Worm (Caenorhabditis elegans) whole organism, midembryonic: ENCODE results near the gene gst-35.

Source experiments
- flt-1 ChIP-seq: fragments of 200-800 bp; sonication (Bioruptor generic); IDR thresholded peaks from 2 replicates; pipeline ENCODE4 v1.3.6; 2022; ENCODE audit warnings: missing genetic modification characterization, missing compliant biosample characterization
- klf-2 ChIP-seq: fragments of 200-800 bp; sonication (Bioruptor generic); conservative IDR thresholded peaks from 2 replicates; pipeline ENCODE4 v1.3.6; 2022; ENCODE audit warnings: missing genetic modification reagents, missing genetic modification characterization, missing compliant biosample characterization
- med-1 ChIP-seq: sonication (generic microtip); optimal IDR thresholded peaks from 2 replicates; lab custom pipeline; 2017; ENCODE audit warnings: missing genetic modification characterization, mild to moderate bottlenecking, missing compliant biosample characterization, antibody characterized with exemption, missing genetic modification reagents; ENCODE audit not compliant: insufficient read depth

DNA sequence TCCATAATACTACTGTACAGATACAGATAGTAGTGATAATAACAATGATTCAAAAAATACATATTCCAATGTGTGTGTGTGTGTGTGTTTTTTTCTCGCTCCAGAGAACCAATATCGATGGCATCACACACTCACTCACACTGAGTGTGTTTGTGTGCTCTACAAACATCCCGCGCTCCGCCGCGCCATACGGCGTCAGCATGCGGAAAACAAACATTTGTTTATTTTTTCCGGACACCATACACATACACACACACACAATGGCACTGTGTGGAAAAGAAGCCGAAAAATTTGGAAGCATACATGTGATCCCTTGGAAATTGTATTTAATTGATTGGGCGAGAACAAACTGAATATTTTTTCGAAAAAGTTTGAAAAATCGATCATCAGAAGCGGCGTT is 33.8 kb upstream of the gst-35 start:
- TF ChIP-seq klf-2 (GFP tag; lab: Robert Waterston, UW) (no peak), med-1 (GFP tag; lab: Kevin White, UChicago) (no peak), flt-1 (GFP tag; lab: Robert Waterston, UW) (no peak)
